Fruit fly (Drosophila melanogaster) whole organism: ENCODE data around the gene tow.

ENCODE experiments used
- CG8478 ChIP-seq: fragments of >200 bp; optimal IDR thresholded peaks from 2 replicates; lab custom pipeline; 2018; ENCODE audit warnings: inconsistent platforms
- Dll ChIP-seq: fragments of >200 bp; optimal IDR thresholded peaks from 2 replicates; lab custom pipeline; 2017
- EcR ChIP-seq, 2 experiments: fragments of >200 bp; optimal IDR thresholded peaks; 2 replicates each; lab custom pipeline; 2017; ENCODE audit warnings: missing biosample characterization in 2 of 2, missing genetic modification characterization in 2 of 2, missing genetic modification reagents in 2 of 2
- pan ChIP-seq: fragments of >200 bp; optimal IDR thresholded peaks from 2 replicates; lab custom pipeline; 2017
- psq ChIP-seq: fragments of >200 bp; optimal IDR thresholded peaks from 2 replicates; lab custom pipeline; 2017
- usp ChIP-seq: fragments of >200 bp; optimal IDR thresholded peaks from 2 replicates; lab custom pipeline; 2017; ENCODE audit warnings: missing biosample characterization, missing genetic modification characterization, mixed read lengths

DNA sequence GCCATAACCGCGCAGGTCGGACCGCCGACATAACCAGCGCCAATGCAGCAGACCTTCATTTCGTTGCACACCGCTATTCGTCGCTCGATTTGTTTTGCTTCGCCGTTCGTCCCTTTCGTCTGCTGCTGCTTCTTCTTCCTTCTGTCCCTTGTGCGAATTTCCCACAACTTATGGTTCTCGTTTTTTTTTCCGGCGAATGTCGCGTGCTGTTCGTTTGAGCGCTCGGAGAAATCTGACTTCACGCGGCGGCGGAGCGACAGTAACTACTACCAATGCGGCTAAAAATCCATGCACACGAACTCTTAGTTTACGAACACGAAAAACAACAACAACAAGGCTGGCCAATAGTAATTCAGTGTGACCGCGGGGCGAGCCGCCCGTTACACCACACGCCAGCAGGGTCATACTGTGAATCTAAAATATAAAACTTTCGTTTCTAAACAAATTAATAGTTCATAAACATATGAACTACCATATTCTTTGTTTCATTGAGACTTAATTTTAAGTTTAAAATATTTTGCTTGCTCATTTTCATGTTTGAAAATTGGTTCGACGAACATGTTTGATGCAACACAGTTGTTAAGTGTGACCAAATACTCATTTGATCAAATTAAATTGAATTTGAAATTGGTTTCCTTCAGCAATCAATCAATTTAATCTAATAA is 22.0 kb downstream of the tow start, which contains the start of gene sgl:
- no peak for TF ChIP-seq pan (lab: Kevin White, UChicago)
- no peak for TF ChIP-seq Dll (lab: Kevin White, UChicago)
- TF ChIP-seq EcR (GFP tag; optimal IDR thresholded peaks at IDR 0.05; lab: Kevin White, UChicago), result no peak
- no peak for TF ChIP-seq usp (GFP tag; lab: Kevin White, UChicago)
- peak; percentile 18 for TF ChIP-seq psq (lab: Kevin White, UChicago)
- TF ChIP-seq CG8478 (lab: Kevin White, UChicago), result no peak
